Worm (Caenorhabditis elegans) whole organism, L4 larva: ENCODE results near the gene nhr-260.

Experiments
- F37D6.2 ChIP-seq: sonication (generic microtip); optimal IDR thresholded peaks from 2 replicates; lab custom pipeline; 2016; ENCODE audit warnings: mild to moderate bottlenecking, missing genetic modification characterization, missing compliant biosample characterization
- R02D3.7 ChIP-seq: fragments of 150-350 bp; sonication (generic microtip); optimal IDR thresholded peaks from 3 replicates; lab custom pipeline; 2014; ENCODE audit warnings: missing biosample characterization, missing genetic modification characterization
- T20F7.1 ChIP-seq: fragments of 200-800 bp; sonication (Bioruptor generic); optimal IDR thresholded peaks from 2 replicates; lab custom pipeline; 2018; ENCODE audit warnings: mild to moderate bottlenecking, missing genetic modification characterization, missing compliant biosample characterization
- Y5F2A.4 ChIP-seq: fragments of 200-800 bp; sonication (Bioruptor generic); optimal IDR thresholded peaks from 2 replicates; lab custom pipeline; 2018; ENCODE audit warnings: mild to moderate bottlenecking, missing genetic modification characterization, missing compliant biosample characterization
- ZK546.5 ChIP-seq, 2 experiments: sonication (generic microtip); optimal IDR thresholded peaks; 2 replicates each; lab custom pipeline; 2017; ENCODE audit warnings: missing biosample characterization in 2 of 2, missing genetic modification characterization in 2 of 2
- arid-1 ChIP-seq: fragments of 200-800 bp; sonication (Bioruptor generic); conservative IDR thresholded peaks from 2 replicates; pipeline ENCODE4 v1.3.6; 2022; ENCODE audit warnings: missing genetic modification reagents, missing genetic modification characterization, missing compliant biosample characterization
- ceh-20 ChIP-seq: fragments of 200-800 bp; sonication (Bioruptor generic); IDR thresholded peaks from 2 replicates; pipeline ENCODE4 v1.3.6; 2022; ENCODE audit warnings: missing genetic modification reagents, missing genetic modification characterization, missing compliant biosample characterization
- dve-1 ChIP-seq: sonication (generic microtip); optimal IDR thresholded peaks from 2 replicates; lab custom pipeline; 2017; ENCODE audit warnings: antibody characterized with exemption, mild to moderate bottlenecking, missing genetic modification characterization, missing compliant biosample characterization; ENCODE audit not compliant: insufficient read depth
- hlh-11 ChIP-seq: fragments of 200-800 bp; sonication (Bioruptor generic); optimal IDR thresholded peaks from 2 replicates; lab custom pipeline; 2018; ENCODE audit warnings: mild to moderate bottlenecking, missing genetic modification characterization, missing compliant biosample characterization
- lin-1 ChIP-seq: fragments of 200-800 bp; sonication (Bioruptor generic); IDR thresholded peaks from 2 replicates; pipeline ENCODE4 v1.3.6; 2022; ENCODE audit warnings: missing genetic modification reagents, missing genetic modification characterization, missing compliant biosample characterization
- lir-3 ChIP-seq: sonication (generic microtip); optimal IDR thresholded peaks from 2 replicates; lab custom pipeline; 2016; ENCODE audit warnings: mild to moderate bottlenecking, missing genetic modification characterization, missing compliant biosample characterization
- madf-5 ChIP-seq, 2 experiments: fragments of 200-800 bp; sonication (Bioruptor generic); IDR thresholded peaks; 2 replicates each; pipeline ENCODE4 v1.3.6; 2022; ENCODE audit warnings: missing compliant biosample characterization in 2 of 2, missing genetic modification characterization in 2 of 2
- madf-9 ChIP-seq: fragments of 200-800 bp; sonication (Bioruptor generic); conservative IDR thresholded peaks from 2 replicates; pipeline ENCODE4 v1.3.6; 2022; ENCODE audit warnings: missing genetic modification reagents, missing genetic modification characterization, missing compliant biosample characterization
- mdl-1 ChIP-seq, 2 experiments: fragments of 150-350 bp in 1 of 2; sonication (generic microtip) in 1 of 2; optimal IDR thresholded peaks; 2 replicates each; lab custom pipeline; 2014 to 2017; ENCODE audit warnings: missing biosample characterization in 2 of 2, missing genetic modification characterization in 2 of 2
- mdt-29 ChIP-seq: fragments of 200-800 bp; sonication (Bioruptor generic); IDR thresholded peaks from 2 replicates; pipeline ENCODE4 v1.3.6; 2022; ENCODE audit warnings: missing genetic modification reagents, missing genetic modification characterization, missing compliant biosample characterization
- mxl-2 ChIP-seq: fragments of 200-800 bp; sonication (Bioruptor generic); conservative IDR thresholded peaks from 2 replicates; pipeline ENCODE4 v1.3.6; 2022; ENCODE audit warnings: missing genetic modification reagents, missing genetic modification characterization, missing compliant biosample characterization
- mxl-3 ChIP-seq: fragments of 200-800 bp; sonication (Bioruptor generic); optimal IDR thresholded peaks from 2 replicates; lab custom pipeline; 2018; ENCODE audit warnings: mild to moderate bottlenecking, missing genetic modification characterization, missing compliant biosample characterization
- nhr-10 ChIP-seq: fragments of 150-350 bp; optimal IDR thresholded peaks from 2 replicates; lab custom pipeline; 2014; ENCODE audit warnings: missing biosample characterization, missing genetic modification characterization
- nhr-28 ChIP-seq: fragments of 150-350 bp; optimal IDR thresholded peaks from 2 replicates; lab custom pipeline; 2014; ENCODE audit warnings: missing biosample characterization, missing genetic modification characterization
- nhr-76 ChIP-seq: fragments of 150-350 bp; optimal IDR thresholded peaks from 2 replicates; lab custom pipeline; 2014; ENCODE audit warnings: missing biosample characterization, missing genetic modification characterization
- pha-4 ChIP-seq, 2 experiments: fragments of 150-350 bp in 1 of 2; fragments of 200-800 bp in 1 of 2; sonication (Bioruptor generic) in 1 of 2; IDR thresholded peaks in 1 of 2; optimal IDR thresholded peaks in 1 of 2; 2 replicates each; pipeline versions ENCODE4 v1.3.6 to Lab custom; 2014 to 2022; ENCODE audit warnings: missing genetic modification characterization in 2 of 2, missing genetic modification reagents in 2 of 2, missing biosample characterization in 1 of 2, missing compliant biosample characterization in 1 of 2
- set-16 ChIP-seq: fragments of 200-800 bp; sonication (Bioruptor generic); IDR thresholded peaks from 2 replicates; pipeline ENCODE4 v1.3.6; 2022; ENCODE audit warnings: missing genetic modification reagents, missing genetic modification characterization, missing compliant biosample characterization
- skn-1 ChIP-seq: fragments of 150-350 bp; optimal IDR thresholded peaks from 2 replicates; lab custom pipeline; 2014; ENCODE audit warnings: missing biosample characterization, missing genetic modification characterization
- spr-1 ChIP-seq: sonication (generic microtip); optimal IDR thresholded peaks from 2 replicates; lab custom pipeline; 2016; ENCODE audit warnings: mild to moderate bottlenecking, missing genetic modification characterization, missing compliant biosample characterization
- unc-39 ChIP-seq: sonication (generic microtip); optimal IDR thresholded peaks from 2 replicates; lab custom pipeline; 2017; ENCODE audit warnings: missing biosample characterization, missing genetic modification characterization
- unc-62 ChIP-seq, 3 experiments: fragments of 150-350 bp in 1 of 3; sonication (generic microtip); optimal IDR thresholded peaks in 2 of 3; peaks in 1 of 3; 1 replicate in 1 of 3; 2 replicates in 2 of 3; lab custom pipeline; 2014 to 2017; ENCODE audit warnings: missing biosample characterization in 3 of 3, missing genetic modification characterization in 3 of 3, missing genetic modification reagents in 3 of 3, missing genotype in 1 of 3
- vab-7 ChIP-seq: fragments of 200-800 bp; sonication (Bioruptor generic); IDR thresholded peaks from 2 replicates; pipeline ENCODE4 v1.3.6; 2022; ENCODE audit warnings: missing genetic modification reagents, missing genetic modification characterization, missing compliant biosample characterization
- zfp-2 ChIP-seq: sonication (generic microtip); optimal IDR thresholded peaks from 2 replicates; lab custom pipeline; 2016; ENCODE audit warnings: mild to moderate bottlenecking, missing genetic modification characterization, missing compliant biosample characterization
- zfp-3 ChIP-seq: fragments of 200-800 bp; sonication (Bioruptor generic); conservative IDR thresholded peaks from 2 replicates; pipeline ENCODE4 v1.3.6; 2022; ENCODE audit warnings: missing genetic modification reagents, missing genetic modification characterization, missing compliant biosample characterization
- zip-2 ChIP-seq: fragments of 150-350 bp; optimal IDR thresholded peaks from 2 replicates; lab custom pipeline; 2014; ENCODE audit warnings: missing biosample characterization, missing genetic modification characterization
- ztf-7 ChIP-seq: fragments of 150-350 bp; optimal IDR thresholded peaks from 2 replicates; lab custom pipeline; 2014; ENCODE audit warnings: missing biosample characterization, missing genetic modification characterization

Gene nhr-260

DNA sequence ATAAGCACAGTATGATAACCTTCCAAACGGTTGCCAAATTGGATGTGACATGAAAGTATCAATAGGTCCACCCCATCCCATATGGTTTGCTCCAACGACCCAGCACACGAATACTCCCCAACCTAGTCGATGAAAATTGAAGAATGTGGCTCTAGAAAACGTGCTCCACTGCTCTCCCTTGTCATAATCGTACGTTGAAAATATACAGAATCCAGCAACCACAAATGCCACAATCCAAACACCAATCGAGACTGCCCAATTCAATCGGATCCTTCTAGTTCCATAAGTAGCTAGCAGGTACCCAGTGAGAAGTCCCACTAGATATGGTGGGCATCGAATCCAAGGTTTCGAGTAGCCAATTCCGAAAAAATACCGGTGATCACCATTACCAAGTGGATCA lies 27.4 kb upstream of the nhr-260 start:
- TF ChIP-seq unc-62 (GFP tag; optimal IDR thresholded peaks at IDR 0.05 in 1 of 2; lab: Kevin White, UChicago) (peak in 1 of 2 experiments; percentile 93), unc-62 (tag; optimal IDR thresholded peaks at IDR 0.05; lab: Kevin White, UChicago) (no peak), Y5F2A.4 (GFP tag; lab: Kevin White, UChicago) (no peak)

DNA sequence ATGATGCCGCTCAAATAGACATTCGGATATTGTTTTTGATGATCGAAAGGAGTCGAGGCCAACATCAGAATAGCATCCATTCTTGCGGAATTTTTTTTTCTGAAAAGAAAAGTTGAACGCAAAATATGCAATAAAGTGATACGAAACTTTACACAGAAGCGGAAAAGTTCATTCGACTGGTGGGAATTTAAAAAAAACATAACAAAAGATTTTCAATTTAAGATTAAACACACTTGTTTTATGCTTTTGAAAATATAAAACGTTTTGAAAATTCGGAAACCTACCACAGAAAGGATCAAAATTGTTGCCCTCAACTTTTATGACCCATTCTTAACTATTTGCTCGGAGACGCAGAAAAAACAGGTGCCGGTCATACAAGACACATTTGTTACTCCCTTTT lies 25.5 kb upstream of the nhr-260 start, which contains the start of gene K02H11.9:
K02H11.9 (minus strand) TSS at position 101 of the 400 bp plus-strand sequence.
- no peak for TF ChIP-seq ztf-7 (tag; lab: Kevin White, UChicago)
- TF ChIP-seq unc-62 (GFP tag; optimal IDR thresholded peaks at IDR 0.05 in 1 of 2; lab: Kevin White, UChicago), result no peak
- TF ChIP-seq unc-62 (tag; optimal IDR thresholded peaks at IDR 0.05; lab: Kevin White, UChicago), result no peak
- no peak for TF ChIP-seq hlh-11 (tag; lab: Kevin White, UChicago)
- no peak for TF ChIP-seq vab-7 (GFP tag; lab: Robert Waterston, UW)
- no peak for TF ChIP-seq zip-2
- TF ChIP-seq unc-39 (tag; lab: Kevin White, UChicago), result no peak
- no peak for TF ChIP-seq mdl-1 (tag; optimal IDR thresholded peaks at IDR 0.05; lab: Kevin White, UChicago)
- TF ChIP-seq lin-1 (GFP tag; lab: Robert Waterston, UW), result no peak
- TF ChIP-seq arid-1 (GFP tag; lab: Robert Waterston, UW), result no peak
- no peak for TF ChIP-seq set-16 (GFP tag; lab: Robert Waterston, UW)
- TF ChIP-seq madf-9 (GFP tag; lab: Robert Waterston, UW), result no peak
- no peak for TF ChIP-seq zfp-2
- TF ChIP-seq nhr-28 (tag; lab: Kevin White, UChicago), result no peak
- no peak for TF ChIP-seq mxl-3 (GFP tag; lab: Kevin White, UChicago)
- TF ChIP-seq spr-1 (tag; lab: Kevin White, UChicago), result no peak
- TF ChIP-seq mdt-29, result no peak
- no peak for TF ChIP-seq ceh-20 (GFP tag; lab: Robert Waterston, UW)
- no peak for TF ChIP-seq F37D6.2 (tag; lab: Kevin White, UChicago)
- no peak for TF ChIP-seq skn-1

DNA sequence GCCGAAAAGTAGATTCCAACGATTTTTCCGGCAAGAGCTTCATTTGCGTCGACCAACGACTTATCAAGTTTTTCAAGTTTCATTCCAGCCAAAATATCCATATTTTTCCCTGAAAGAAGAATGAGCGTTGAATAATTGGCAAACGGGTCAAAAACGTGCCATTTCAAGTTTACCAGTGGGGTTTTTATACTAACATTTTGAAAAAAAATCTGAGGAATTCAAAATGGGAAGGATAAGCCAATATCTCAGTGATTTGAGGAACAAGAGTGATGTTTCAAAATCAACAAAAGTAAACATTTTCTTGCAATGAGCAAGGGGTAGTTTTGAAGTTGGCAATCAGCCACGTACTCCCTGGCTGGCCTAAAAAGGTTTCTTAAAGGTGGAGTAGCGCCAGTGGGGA lies 22.9 kb upstream of the nhr-260 start, which contains the start of gene trx-5:
trx-5 (minus strand) TSS at position 101 of the 400 bp plus-strand sequence.
- no peak for TF ChIP-seq dve-1 (tag; lab: Kevin White, UChicago)

DNA sequence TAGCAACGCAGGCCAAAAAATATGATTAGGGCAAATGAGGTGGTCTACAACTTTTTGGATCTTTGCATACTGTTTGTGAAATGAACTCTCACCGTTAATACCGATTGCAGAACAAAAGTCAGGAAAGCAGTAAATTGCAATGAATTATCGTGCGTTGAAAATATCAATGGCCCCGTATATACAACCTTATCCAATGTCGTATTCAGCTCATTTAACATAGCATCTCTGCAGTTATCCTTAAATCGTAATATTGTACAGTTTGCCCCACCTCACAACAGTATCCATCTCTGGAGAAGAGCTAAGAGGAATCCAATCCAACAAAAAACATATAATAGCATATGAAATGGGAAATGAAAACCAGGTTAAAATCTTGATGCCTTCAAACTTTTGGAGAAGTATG lies 21.0 kb upstream of the nhr-260 start:
- TF ChIP-seq lir-3 (tag; lab: Kevin White, UChicago) (no peak), unc-62 (GFP tag; optimal IDR thresholded peaks at IDR 0.05 in 1 of 2; lab: Kevin White, UChicago) (peak in 1 of 2 experiments; percentile 93), unc-62 (tag; optimal IDR thresholded peaks at IDR 0.05; lab: Kevin White, UChicago) (no peak)

DNA sequence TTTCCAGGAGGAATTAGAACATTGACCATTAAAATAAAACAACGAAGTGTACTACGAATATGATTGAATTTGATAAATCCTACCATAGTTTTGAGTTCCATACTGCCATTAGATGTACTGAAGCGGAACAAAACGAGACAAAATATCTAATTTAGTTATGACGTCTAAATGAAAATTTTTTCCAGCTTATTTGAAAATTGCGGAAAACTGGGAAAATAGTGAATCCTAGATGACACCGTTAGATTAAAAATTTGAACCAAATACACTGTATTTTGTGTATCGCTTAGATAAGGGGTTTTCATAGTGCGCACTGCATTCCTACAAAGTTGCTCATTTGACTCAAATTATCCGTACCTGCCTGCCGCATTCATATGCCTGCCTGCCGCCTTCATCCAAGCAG lies 19.7 kb upstream of the nhr-260 start, which contains the start of gene K02H11.4:
K02H11.4 (minus strand) TSS at position 101 of the 400 bp plus-strand sequence.
- TF ChIP-seq nhr-10 (tag; lab: Kevin White, UChicago), result no peak
- TF ChIP-seq lin-1 (GFP tag; lab: Robert Waterston, UW), result no peak
- TF ChIP-seq pha-4 (GFP tag; IDR thresholded peaks at IDR 0.05; lab: Robert Waterston, UW), result no peak
- TF ChIP-seq pha-4 (tag; optimal IDR thresholded peaks at IDR 0.05; lab: Kevin White, UChicago), result no peak
- no peak for TF ChIP-seq ZK546.5 (tag; optimal IDR thresholded peaks at IDR 0.05; lab: Kevin White, UChicago)
- TF ChIP-seq mxl-2 (GFP tag; lab: Robert Waterston, UW), result no peak
- TF ChIP-seq T20F7.1 (GFP tag; lab: Kevin White, UChicago), result no peak
- TF ChIP-seq madf-5 (GFP tag; IDR thresholded peaks at IDR 0.05; lab: Robert Waterston, UW), result no peak
- no peak for TF ChIP-seq R02D3.7 (tag; lab: Kevin White, UChicago)
- TF ChIP-seq nhr-76 (tag; lab: Kevin White, UChicago), result no peak
- no peak for TF ChIP-seq lir-3 (tag; lab: Kevin White, UChicago)
- no peak for TF ChIP-seq zfp-3 (GFP tag; lab: Robert Waterston, UW)
- no peak for TF ChIP-seq set-16 (GFP tag; lab: Robert Waterston, UW)
